Worm (Caenorhabditis elegans): Measurements from ENCODE around the gene fbxc-48.

ce11 chrII:764385-764784 lies 23.7 kb upstream of the fbxc-48 start:
- no peak for TF ChIP-seq him-1 (tag; optimal IDR thresholded peaks at IDR 0.05)
- no peak for TF ChIP-seq W03F9.2 (tag; optimal IDR thresholded peaks at IDR 0.05)

All from whole organism, L4/young adult.